Worm (Caenorhabditis elegans): ENCODE results near the gene samt-1.

ce11 chrIV:2928409-2928808, 2.8 kb upstream of the samt-1 start, which contains the start of gene manf-1:
- TF ChIP-seq nfya-1 (tag; optimal IDR thresholded peaks at IDR 0.05) = peak; percentile 26
- no peak for TF ChIP-seq unc-55 (GFP tag; optimal IDR thresholded peaks at IDR 0.05)
- no peak for TF ChIP-seq ama-1 (optimal IDR thresholded peaks at IDR 0.05)
- TF ChIP-seq ceh-18 (tag; optimal IDR thresholded peaks at IDR 0.05) = no peak
- no peak for TF ChIP-seq nhr-11 (tag; optimal IDR thresholded peaks at IDR 0.05)
- TF ChIP-seq F13H6.1 (tag; optimal IDR thresholded peaks at IDR 0.05) = no peak

Measured in whole organism, late embryonic.